Worm (Caenorhabditis elegans): ENCODE results near the gene aipr-1.
A peak's percentile ranks its signal among the peaks of the same experiment; 100 is the strongest.

Gene aipr-1

DNA sequence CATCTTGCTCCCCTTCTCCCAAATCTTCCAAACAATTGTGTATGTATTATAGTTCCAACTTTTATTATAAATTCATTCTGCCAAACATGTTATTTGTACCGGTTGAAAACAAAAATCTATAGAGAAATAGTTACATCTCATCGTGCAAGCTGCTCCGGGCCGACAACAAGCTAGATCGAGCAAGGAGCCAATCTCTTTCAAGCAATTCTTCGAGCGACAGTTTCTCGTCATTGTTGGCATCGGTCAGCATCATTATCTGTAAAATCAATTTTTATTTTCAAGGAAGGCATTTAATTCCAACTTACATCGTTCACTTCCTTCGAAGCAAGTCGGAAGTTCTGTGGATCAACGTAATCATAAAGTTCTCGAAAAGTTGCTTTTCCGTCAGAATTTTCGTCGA is 3.1 kb downstream of the aipr-1 start (continued):
- TF ChIP-seq nhr-111 (GFP tag; optimal IDR thresholded peaks at IDR 0.05) (no peak), sdz-12 (GFP tag; optimal IDR thresholded peaks at IDR 0.05) (no peak), nhr-48 (tag; optimal IDR thresholded peaks at IDR 0.05) (no peak), nhr-77 (tag; optimal IDR thresholded peaks at IDR 0.05) (no peak), rbr-2 (tag; optimal IDR thresholded peaks at IDR 0.05) (no peak), daf-16 (GFP tag; optimal IDR thresholded peaks at IDR 0.05) (no peak), daf-16 (tag; optimal IDR thresholded peaks at IDR 0.05) (peak; percentile 19), aha-1 (tag) (no peak), nhr-41 (GFP tag; IDR thresholded peaks at IDR 0.05) (no peak), F37D6.2 (tag; optimal IDR thresholded peaks at IDR 0.05) (no peak), ama-1 (optimal IDR thresholded peaks at IDR 0.05) (no peak), skn-1 (tag; optimal IDR thresholded peaks at IDR 0.05) (no peak), ceh-82 (tag; optimal IDR thresholded peaks at IDR 0.05) (no peak), zip-2 (tag; optimal IDR thresholded peaks at IDR 0.05) (no peak), ZK546.5 (tag; optimal IDR thresholded peaks at IDR 0.05) (no peak), madf-5 (GFP tag; IDR thresholded peaks at IDR 0.05) (no peak), nhr-76 (tag; optimal IDR thresholded peaks at IDR 0.05) (no peak), nhr-28 (tag; optimal IDR thresholded peaks at IDR 0.05) (no peak), ZK337.2 (GFP tag; IDR thresholded peaks at IDR 0.05) (no peak), daf-8 (GFP tag; IDR thresholded peaks at IDR 0.05) (no peak), F10B5.3 (tag; optimal IDR thresholded peaks at IDR 0.05) (no peak), zip-11 (GFP tag; IDR thresholded peaks at IDR 0.05) (no peak), T26A8.4 (GFP tag; IDR thresholded peaks at IDR 0.05) (peak; percentile 30; the same call in 1 of the 2 replicates), snpc-1.2 (GFP tag; IDR thresholded peaks at IDR 0.05) (peak; percentile 8; the same call in 1 of the 2 replicates)

DNA sequence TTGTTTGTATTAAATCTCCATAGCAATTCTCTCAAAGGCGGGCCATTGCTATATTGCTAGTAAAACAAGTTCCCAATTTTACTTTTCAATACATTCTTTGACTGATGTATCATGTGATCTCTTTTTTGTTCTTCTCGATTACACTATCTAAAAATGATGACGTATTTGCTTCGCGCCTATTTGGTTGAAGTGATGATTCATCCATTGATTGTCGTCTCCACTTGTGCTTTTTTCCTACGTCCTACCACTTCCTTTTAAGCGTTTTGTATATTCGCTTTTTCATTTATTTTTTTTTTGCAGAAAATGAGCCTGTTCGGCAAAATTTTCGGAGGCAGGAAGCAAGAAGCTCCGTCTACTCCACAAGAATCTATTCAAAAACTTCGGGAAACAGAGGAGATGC is 4.6 kb downstream of the aipr-1 start, which contains the start of gene vps-32.1:
TSS of gene vps-32.1 (plus strand) at position 301 of the 400 bp plus-strand sequence.
- TF ChIP-seq tra-1 (GFP tag; IDR thresholded peaks at IDR 0.05) (no peak), pqm-1 (tag; optimal IDR thresholded peaks at IDR 0.05) (no peak), nhr-111 (GFP tag; optimal IDR thresholded peaks at IDR 0.05) (no peak), saeg-2 (GFP tag; IDR thresholded peaks at IDR 0.05) (no peak), ces-1 (GFP tag; optimal IDR thresholded peaks at IDR 0.05) (no peak), fos-1 (tag; optimal IDR thresholded peaks at IDR 0.05) (peak; percentile 42), ztf-7 (tag; optimal IDR thresholded peaks at IDR 0.05) (no peak), madf-9 (GFP tag; conservative IDR thresholded peaks at IDR 0.05) (no peak), dmd-9 (GFP tag; IDR thresholded peaks at IDR 0.05) (0 out of 2 replicates have a peak, but pooled peaks have one; percentile 18), lsy-2 (tag; optimal IDR thresholded peaks at IDR 0.05) (peak in 1 of 2 experiments; percentile 6), lin-39 (tag; optimal IDR thresholded peaks at IDR 0.05) (no peak), ceh-62 (tag; optimal IDR thresholded peaks at IDR 0.05) (no peak), sdz-12 (GFP tag; optimal IDR thresholded peaks at IDR 0.05) (no peak), Y48G9A.11 (GFP tag; IDR thresholded peaks at IDR 0.05) (no peak), ceh-28 (tag; optimal IDR thresholded peaks at IDR 0.05) (no peak), mdt-29 (GFP tag; IDR thresholded peaks at IDR 0.05) (no peak), daf-16 (GFP tag; optimal IDR thresholded peaks at IDR 0.05) (no peak), daf-16 (tag; optimal IDR thresholded peaks at IDR 0.05) (peak; percentile 34), dmd-6 (GFP tag; IDR thresholded peaks at IDR 0.05) (peak; percentile 30), lin-38 (GFP tag; IDR thresholded peaks at IDR 0.05) (no peak), hlh-11 (tag; optimal IDR thresholded peaks at IDR 0.05) (no peak), F37D6.2 (tag; optimal IDR thresholded peaks at IDR 0.05) (no peak), nhr-6 (tag; optimal IDR thresholded peaks at IDR 0.05) (peak; percentile 1), Y5F2A.4 (GFP tag; optimal IDR thresholded peaks at IDR 0.05) (no peak)
